Fruit fly (Drosophila melanogaster) whole organism, embryonic: ENCODE results near the gene gig.

ENCODE experiments used
- Abd-B ChIP-seq: fragments of 200-800 bp; sonication (Bioruptor generic); optimal IDR thresholded peaks from 2 replicates; lab custom pipeline; 2018; ENCODE audit warnings: missing biosample characterization, mild to moderate bottlenecking, missing genetic modification characterization, moderate library complexity
- Blimp-1 ChIP-seq: fragments of 200-800 bp; sonication (Bioruptor generic); optimal IDR thresholded peaks from 3 replicates; lab custom pipeline; 2018; ENCODE audit warnings: missing biosample characterization, missing genetic modification characterization, mild to moderate bottlenecking, moderate library complexity, missing genetic modification reagents
- CG1024 ChIP-seq: fragments of 200-800 bp; sonication (Bioruptor generic); IDR thresholded peaks from 2 replicates; pipeline ENCODE4 v1.3.6; 2022; ENCODE audit warnings: missing biosample characterization, missing genetic modification characterization
- CG12659 ChIP-seq: fragments of 200-800 bp; sonication (Bioruptor generic); optimal IDR thresholded peaks from 3 replicates; lab custom pipeline; 2017; ENCODE audit warnings: mild to moderate bottlenecking, missing biosample characterization, missing genetic modification reagents, missing genetic modification characterization
- CG13775 ChIP-seq: fragments of 200-800 bp; sonication (Bioruptor generic); optimal IDR thresholded peaks from 3 replicates; lab custom pipeline; 2017; ENCODE audit warnings: missing biosample characterization, mild to moderate bottlenecking, missing genetic modification characterization
- CG14710 ChIP-seq: fragments of 200-800 bp; sonication (Bioruptor generic); optimal IDR thresholded peaks from 3 replicates; lab custom pipeline; 2019; ENCODE audit warnings: missing biosample characterization, mild to moderate bottlenecking, missing genetic modification characterization, moderate library complexity
- CG16815 ChIP-seq: fragments of 200-800 bp; sonication (Bioruptor generic); optimal IDR thresholded peaks from 3 replicates; lab custom pipeline; 2017; ENCODE audit warnings: missing biosample characterization, mild to moderate bottlenecking, missing genetic modification characterization
- CG17385 ChIP-seq: fragments of 200-800 bp; sonication (Bioruptor generic); optimal IDR thresholded peaks from 3 replicates; lab custom pipeline; 2018; ENCODE audit warnings: missing biosample characterization, mild to moderate bottlenecking, missing genetic modification characterization
- CG17912 ChIP-seq: fragments of 200-800 bp; sonication (Bioruptor generic); optimal IDR thresholded peaks from 2 replicates; lab custom pipeline; 2018; ENCODE audit warnings: missing biosample characterization, mild to moderate bottlenecking, missing genetic modification characterization
- CG18262 ChIP-seq: fragments of 200-800 bp; optimal IDR thresholded peaks from 3 replicates; lab custom pipeline; 2019; ENCODE audit warnings: missing biosample characterization, mild to moderate bottlenecking, missing genetic modification characterization, moderate library complexity
- CG2875 ChIP-seq: fragments of 200-800 bp; sonication (Bioruptor generic); optimal IDR thresholded peaks from 2 replicates; lab custom pipeline; 2017; ENCODE audit warnings: missing biosample characterization, mild to moderate bottlenecking, missing genetic modification characterization, missing genetic modification reagents
- CG30020 ChIP-seq: fragments of 200-800 bp; optimal IDR thresholded peaks from 2 replicates; lab custom pipeline; 2019; ENCODE audit warnings: missing biosample characterization, mild to moderate bottlenecking, missing genetic modification characterization, moderate library complexity
- CG31365 ChIP-seq: fragments of 200-800 bp; sonication (Bioruptor generic); optimal IDR thresholded peaks from 2 replicates; lab custom pipeline; 2018; ENCODE audit warnings: missing biosample characterization, mild to moderate bottlenecking, missing genetic modification characterization
- CG3163 ChIP-seq: fragments of 200-800 bp; sonication (Bioruptor generic); optimal IDR thresholded peaks from 3 replicates; lab custom pipeline; 2016; ENCODE audit warnings: missing biosample characterization, missing genetic modification characterization
- CG32532 ChIP-seq: fragments of 200-800 bp; sonication (Bioruptor generic); IDR thresholded peaks from 2 replicates; pipeline ENCODE4 v1.3.6; 2022; ENCODE audit warnings: missing biosample characterization, missing genetic modification characterization
- CG7839 ChIP-seq: fragments of 200-800 bp; sonication (Bioruptor generic); optimal IDR thresholded peaks from 3 replicates; lab custom pipeline; 2018; ENCODE audit warnings: missing biosample characterization, mild to moderate bottlenecking, missing genetic modification characterization, moderate library complexity
- CG9727 ChIP-seq: fragments of 200-800 bp; sonication (Bioruptor generic); optimal IDR thresholded peaks from 3 replicates; lab custom pipeline; 2017; ENCODE audit warnings: missing biosample characterization, mild to moderate bottlenecking, missing genetic modification characterization
- D19A ChIP-seq: fragments of 200-800 bp; optimal IDR thresholded peaks from 3 replicates; lab custom pipeline; 2019; ENCODE audit warnings: missing biosample characterization, mild to moderate bottlenecking, missing genetic modification characterization, moderate library complexity
- Dek ChIP-seq: fragments of 200-800 bp; sonication (Bioruptor generic); optimal IDR thresholded peaks from 3 replicates; lab custom pipeline; 2019; ENCODE audit warnings: missing biosample characterization, mild to moderate bottlenecking, missing genetic modification characterization, moderate library complexity
- Dref ChIP-seq: fragments of 200-800 bp; sonication (Bioruptor generic); IDR thresholded peaks from 2 replicates; pipeline ENCODE4 v1.3.6; 2022; ENCODE audit warnings: missing biosample characterization, missing genetic modification characterization
- Ets65A ChIP-seq: fragments of 200-800 bp; sonication (Bioruptor generic); peaks from one replicate; lab custom pipeline; 2016; ENCODE audit warnings: missing biosample characterization, missing genetic modification characterization
- Hmr ChIP-seq: fragments of 200-800 bp; sonication (Bioruptor generic); optimal IDR thresholded peaks from 3 replicates; lab custom pipeline; 2017; ENCODE audit warnings: mild to moderate bottlenecking, missing biosample characterization, missing genetic modification reagents, missing genetic modification characterization
- Hmx ChIP-seq: fragments of 200-800 bp; sonication (Bioruptor generic); optimal IDR thresholded peaks from 2 replicates; lab custom pipeline; 2016; ENCODE audit warnings: missing biosample characterization, missing genetic modification characterization
- Hr51 ChIP-seq, 2 experiments: fragments of 200-800 bp; sonication (Bioruptor generic); optimal IDR thresholded peaks; 2 replicates in 1 of 2; 3 replicates in 1 of 2; lab custom pipeline; 2016 to 2018; ENCODE audit warnings: missing biosample characterization in 2 of 2, missing genetic modification characterization in 2 of 2, mild to moderate bottlenecking in 1 of 2, moderate library complexity in 1 of 2
- Hr78 ChIP-seq, 2 experiments: fragments of 200-800 bp in 1 of 2; fragments of >200 bp in 1 of 2; sonication (Bioruptor generic) in 1 of 2; optimal IDR thresholded peaks; 2 replicates each; lab custom pipeline; 2017 to 2019; ENCODE audit warnings: missing biosample characterization in 2 of 2, missing genetic modification characterization in 2 of 2, mild to moderate bottlenecking in 1 of 2, moderate library complexity in 1 of 2
- Jarid2 ChIP-seq: fragments of 200-800 bp; sonication (Bioruptor generic); optimal IDR thresholded peaks from 3 replicates; lab custom pipeline; 2017; ENCODE audit warnings: mild to moderate bottlenecking, missing biosample characterization, missing genetic modification reagents, missing genetic modification characterization
- NK7.1 ChIP-seq: fragments of 200-800 bp; sonication (Bioruptor generic); optimal IDR thresholded peaks from 3 replicates; lab custom pipeline; 2016; ENCODE audit warnings: missing biosample characterization, missing genetic modification characterization
- Nf-YB ChIP-seq: fragments of 200-800 bp; sonication (Bioruptor generic); optimal IDR thresholded peaks from 3 replicates; lab custom pipeline; 2019; ENCODE audit warnings: missing biosample characterization, mild to moderate bottlenecking, missing genetic modification characterization, moderate library complexity
- Pdp1 ChIP-seq, 2 experiments: fragments of 200-800 bp; sonication (Bioruptor generic); optimal IDR thresholded peaks; 3 replicates each; lab custom pipeline; 2016; ENCODE audit warnings: missing biosample characterization in 2 of 2, missing genetic modification characterization in 2 of 2, mild to moderate bottlenecking in 1 of 2, moderate library complexity in 1 of 2
- Rfx ChIP-seq: fragments of 200-800 bp; sonication (Bioruptor generic); IDR thresholded peaks from 2 replicates; pipeline ENCODE4 v1.3.6; 2022; ENCODE audit warnings: missing biosample characterization, missing genetic modification characterization
- Trl ChIP-seq, 3 experiments: fragments of >200 bp in 2 of 3; fragments of 200-800 bp in 1 of 3; sonication (Bioruptor generic) in 1 of 3; optimal IDR thresholded peaks; 2 replicates in 1 of 3; 3 replicates in 2 of 3; lab custom pipeline; 2016 to 2017; ENCODE audit warnings: missing biosample characterization in 1 of 3, missing genetic modification characterization in 1 of 3
- ap ChIP-seq: fragments of 200-800 bp; sonication (Bioruptor generic); IDR thresholded peaks from 2 replicates; pipeline ENCODE4 v1.3.6; 2022; ENCODE audit warnings: missing biosample characterization, missing genetic modification characterization
- ash1 ChIP-seq: fragments of 200-800 bp; sonication (Bioruptor generic); optimal IDR thresholded peaks from 2 replicates; lab custom pipeline; 2018; ENCODE audit warnings: missing biosample characterization, mild to moderate bottlenecking, missing genetic modification characterization
- cas ChIP-seq: fragments of 200-800 bp; sonication (Bioruptor generic); IDR thresholded peaks from 2 replicates; pipeline ENCODE4 v1.3.6; 2022; ENCODE audit warnings: missing biosample characterization, missing genetic modification characterization
- chinmo ChIP-seq: fragments of 200-800 bp; sonication (Bioruptor generic); IDR thresholded peaks from 4 replicates; pipeline ENCODE4 v1.3.6; 2022; ENCODE audit warnings: missing biosample characterization, missing genetic modification characterization; ENCODE audit not compliant: partially characterized antibody
- chm ChIP-seq: fragments of 200-800 bp; sonication (Bioruptor generic); IDR thresholded peaks from 2 replicates; pipeline ENCODE4 v1.3.6; 2022; ENCODE audit warnings: missing biosample characterization, missing genetic modification characterization
- ewg ChIP-seq: fragments of 200-800 bp; sonication (Bioruptor generic); optimal IDR thresholded peaks from 3 replicates; lab custom pipeline; 2017; ENCODE audit warnings: mild to moderate bottlenecking, missing biosample characterization, missing genetic modification reagents, missing genetic modification characterization
- exex ChIP-seq: fragments of 200-800 bp; sonication (Bioruptor generic); optimal IDR thresholded peaks from 4 replicates; lab custom pipeline; 2018; ENCODE audit warnings: missing biosample characterization, mild to moderate bottlenecking, missing genetic modification characterization, moderate library complexity
- grn ChIP-seq: fragments of 200-800 bp; sonication (Bioruptor generic); optimal IDR thresholded peaks from 3 replicates; lab custom pipeline; 2017; ENCODE audit warnings: missing biosample characterization, missing genetic modification characterization
- kni ChIP-seq: fragments of 200-800 bp; sonication (Bioruptor generic); optimal IDR thresholded peaks from 3 replicates; lab custom pipeline; 2017; ENCODE audit warnings: mild to moderate bottlenecking, missing biosample characterization, missing genetic modification reagents, missing genetic modification characterization
- knrl ChIP-seq: fragments of 200-800 bp; sonication (Bioruptor generic); IDR thresholded peaks from 3 replicates; pipeline ENCODE4 v1.3.6; 2022; ENCODE audit warnings: missing biosample characterization, missing genetic modification characterization; ENCODE audit not compliant: partially characterized antibody
- nom ChIP-seq: fragments of 200-800 bp; sonication (Bioruptor generic); optimal IDR thresholded peaks from 2 replicates; lab custom pipeline; 2017; ENCODE audit warnings: missing biosample characterization, missing genetic modification characterization, mild to moderate bottlenecking, moderate library complexity, missing genetic modification reagents
- p53 ChIP-seq: fragments of 200-800 bp; sonication (Bioruptor generic); optimal IDR thresholded peaks from 2 replicates; lab custom pipeline; 2016; ENCODE audit warnings: missing biosample characterization, missing genetic modification characterization
- ranshi ChIP-seq: fragments of 200-800 bp; sonication (Bioruptor generic); IDR thresholded peaks from 2 replicates; pipeline ENCODE4 v1.3.6; 2022; ENCODE audit warnings: missing biosample characterization, missing genetic modification characterization
- sr ChIP-seq: fragments of 200-800 bp; sonication (Bioruptor generic); IDR thresholded peaks from 3 replicates; pipeline ENCODE4 v1.3.6; 2022; ENCODE audit warnings: missing biosample characterization, missing genetic modification characterization
- vvl ChIP-seq: fragments of 200-800 bp; sonication (Bioruptor generic); IDR thresholded peaks from 2 replicates; pipeline ENCODE4 v1.3.6; 2022; ENCODE audit warnings: missing biosample characterization, missing genetic modification characterization

gig gene

dm6 chr3L:20185886-20186285, 56.9 kb downstream of the gig start:
- TF ChIP-seq exex (tag; lab: Kevin White, UChicago) (peak; percentile 6), sr (GFP tag; lab: Robert Waterston, UW) (0 out of 3 replicates have a peak, but pooled peaks have one; percentile 27), ap (no peak), Blimp-1 (peak; percentile 32), chinmo (0 out of 4 replicates have a peak, but pooled peaks have one; percentile 47), Trl (optimal IDR thresholded peaks at IDR 0.05; lab: Kevin White, UChicago) (peak; percentile 35 to 58), Trl (GFP tag; optimal IDR thresholded peaks at IDR 0.05; lab: Kevin White, UChicago) (no peak), Abd-B (GFP tag; lab: Kevin White, UChicago) (no peak), ranshi (no peak), grn (GFP tag; lab: Kevin White, UChicago) (peak; percentile 60), CG2875 (GFP tag; lab: Kevin White, UChicago) (no peak), vvl (GFP tag; lab: Robert Waterston, UW) (peak; percentile 9; the same call in 1 of the 2 replicates), Pdp1 (GFP tag; optimal IDR thresholded peaks at IDR 0.05; lab: Kevin White, UChicago) (peak in 1 of 2 experiments; percentile 42)

dm6 chr3L:20186294-20187020, 57.5 kb downstream of the gig start:
- no peak for TF ChIP-seq NK7.1
- peak; percentile 11 for TF ChIP-seq CG30020
- peak in 1 of 2 experiments; percentile 32 for TF ChIP-seq Hr51 (GFP tag; optimal IDR thresholded peaks at IDR 0.05; lab: Kevin White, UChicago)
- peak; percentile 24 for TF ChIP-seq CG14710 (tag; lab: Kevin White, UChicago)
- TF ChIP-seq cas (GFP tag; lab: Robert Waterston, UW) = no peak
- TF ChIP-seq Dek = peak; percentile 37
- TF ChIP-seq p53 (GFP tag; lab: Kevin White, UChicago) = no peak
- peak; percentile 100 for TF ChIP-seq CG3163
- peak; percentile 39 for TF ChIP-seq Hmr (GFP tag; lab: Kevin White, UChicago)
- TF ChIP-seq Nf-YB = peak; percentile 6
- TF ChIP-seq Hr78 (GFP tag; optimal IDR thresholded peaks at IDR 0.05; lab: Kevin White, UChicago) = peak in 1 of 2 experiments; percentile 36
- peak; percentile 44 for TF ChIP-seq D19A (tag; lab: Kevin White, UChicago)
- peak; percentile 40 for TF ChIP-seq CG17385 (GFP tag; lab: Kevin White, UChicago)
- peak; percentile 44 for TF ChIP-seq ewg (GFP tag; lab: Kevin White, UChicago)
- no peak for TF ChIP-seq CG9727 (GFP tag; lab: Kevin White, UChicago)
- TF ChIP-seq chm (GFP tag; lab: Robert Waterston, UW) = peak; percentile 78; the same call in 1 of the 2 replicates
- no peak for TF ChIP-seq Hmx (GFP tag; lab: Kevin White, UChicago)
- no peak for TF ChIP-seq CG32532 (GFP tag; lab: Robert Waterston, UW)
- no peak for TF ChIP-seq CG31365 (tag; lab: Kevin White, UChicago)
- no peak for TF ChIP-seq ash1 (GFP tag; lab: Kevin White, UChicago)
- peak; percentile 2 for TF ChIP-seq CG18262 (tag; lab: Kevin White, UChicago)
- no peak for TF ChIP-seq kni (GFP tag; lab: Kevin White, UChicago)
- peak; percentile 60 for TF ChIP-seq nom (GFP tag; lab: Kevin White, UChicago)
- peak; percentile 75 for TF ChIP-seq Ets65A (GFP tag; lab: Kevin White, UChicago)
- TF ChIP-seq CG1024 = no peak
- TF ChIP-seq knrl (GFP tag; lab: Robert Waterston, UW) = 0 out of 3 replicates have a peak, but pooled peaks have one; percentile 38
- peak; percentile 59 for TF ChIP-seq CG17912 (GFP tag; lab: Kevin White, UChicago)
- 0 out of 2 replicates have a peak, but pooled peaks have one; percentile 0 for TF ChIP-seq vvl (GFP tag; lab: Robert Waterston, UW)
- peak; percentile 17 for TF ChIP-seq Jarid2 (GFP tag; lab: Kevin White, UChicago)
- TF ChIP-seq CG7839 (tag; lab: Kevin White, UChicago) = peak; percentile 42
- no peak for TF ChIP-seq CG16815 (GFP tag; lab: Kevin White, UChicago)
- TF ChIP-seq CG12659 (GFP tag; lab: Kevin White, UChicago) = peak; percentile 76
- TF ChIP-seq Dref (GFP tag; lab: Robert Waterston, UW) = no peak
- TF ChIP-seq Rfx = 0 out of 2 replicates have a peak, but pooled peaks have one; percentile 24
- TF ChIP-seq CG13775 (GFP tag; lab: Kevin White, UChicago) = peak; percentile 37
